Worm (Caenorhabditis elegans): Measurements from ENCODE around the gene ugt-44.

The ugt-44 gene

ce11 chrIV:10436401-10436800 is 33.1 kb upstream of the ugt-44 start, which contains the start of gene ins-1:
Gene ins-1 (plus strand): TSS chrIV:10436701.
- TF ChIP-seq hmg-4 (GFP tag; optimal IDR thresholded peaks at IDR 0.05) = no peak

- TF ChIP-seq B0310.2 (tag; optimal IDR thresholded peaks at IDR 0.05) (no peak), hmbx-1 (tag; optimal IDR thresholded peaks at IDR 0.05) (no peak), ceh-13 (GFP tag; optimal IDR thresholded peaks at IDR 0.05) (no peak), scrt-1 (GFP tag; IDR thresholded peaks at IDR 0.05) (no peak), hnd-1 (tag; optimal IDR thresholded peaks at IDR 0.05) (no peak), tbx-37 (GFP tag; conservative IDR thresholded peaks at IDR 0.05) (no peak), hmg-4 (GFP tag; optimal IDR thresholded peaks at IDR 0.05) (no peak), pes-1 (GFP tag; IDR thresholded peaks at IDR 0.05) (no peak), sea-1 (GFP tag; conservative IDR thresholded peaks at IDR 0.05) (no peak), ceh-36 (tag; optimal IDR thresholded peaks at IDR 0.05) (no peak), flt-1 (GFP tag; IDR thresholded peaks at IDR 0.05) (no peak), F13C5.2 (tag; optimal IDR thresholded peaks at IDR 0.05) (no peak)
Measured at ce11 chrIV:10437114-10437513, 32.4 kb upstream of the ugt-44 start.

ce11 chrIV:10438901-10439300 is 30.6 kb upstream of the ugt-44 start, which contains the start of gene F13B12.3:
Gene F13B12.3 (plus strand): TSS chrIV:10439123.
- TF ChIP-seq ama-1 (optimal IDR thresholded peaks at IDR 0.05) = no peak
- no peak for TF ChIP-seq tbx-11 (GFP tag; IDR thresholded peaks at IDR 0.05)
- TF ChIP-seq pes-1 (GFP tag; IDR thresholded peaks at IDR 0.05) = no peak
- TF ChIP-seq tbx-37 (GFP tag; conservative IDR thresholded peaks at IDR 0.05) = no peak
- no peak for TF ChIP-seq F13C5.2 (tag; optimal IDR thresholded peaks at IDR 0.05)

DNA sequence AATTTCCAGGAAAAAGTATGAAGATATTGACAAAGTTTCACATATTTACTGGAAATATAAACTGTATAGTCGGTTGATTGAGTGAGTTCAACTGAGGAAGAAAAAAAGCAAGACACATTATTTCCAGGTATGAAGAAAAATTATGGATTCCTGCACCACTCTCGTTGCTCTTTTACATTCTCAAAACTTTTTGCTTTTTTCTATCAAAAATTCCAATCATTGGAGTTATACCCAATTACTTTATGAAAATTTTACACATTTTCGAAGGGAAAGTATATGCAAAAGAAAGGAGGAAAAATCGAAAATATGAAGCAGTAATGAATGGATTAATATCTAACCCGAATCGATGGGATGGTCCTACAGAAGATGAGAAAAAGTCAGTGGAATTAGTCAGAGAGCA is 26.6 kb upstream of the ugt-44 start:
- no peak for TF ChIP-seq tbx-11 (GFP tag; IDR thresholded peaks at IDR 0.05)
- no peak for TF ChIP-seq flt-1 (GFP tag; IDR thresholded peaks at IDR 0.05)
- no peak for TF ChIP-seq ceh-36 (tag; optimal IDR thresholded peaks at IDR 0.05)
- no peak for TF ChIP-seq ets-7 (tag; optimal IDR thresholded peaks at IDR 0.05)
- no peak for TF ChIP-seq ama-1 (optimal IDR thresholded peaks at IDR 0.05)
- TF ChIP-seq scrt-1 (GFP tag; IDR thresholded peaks at IDR 0.05) = no peak

ce11 chrIV:10443510-10443909 is 26.0 kb upstream of the ugt-44 start, which contains the start of gene F13B12.7:
Gene F13B12.7 (plus strand): TSS chrIV:10443810.
- no peak for TF ChIP-seq scrt-1 (GFP tag; IDR thresholded peaks at IDR 0.05)
- TF ChIP-seq ceh-13 (GFP tag; optimal IDR thresholded peaks at IDR 0.05) = no peak
- TF ChIP-seq ama-1 (optimal IDR thresholded peaks at IDR 0.05) = no peak
- no peak for TF ChIP-seq hmbx-1 (tag; optimal IDR thresholded peaks at IDR 0.05)
- no peak for TF ChIP-seq B0310.2 (tag; optimal IDR thresholded peaks at IDR 0.05)
- no peak for TF ChIP-seq flt-1 (GFP tag; IDR thresholded peaks at IDR 0.05)

ce11 chrIV:10449799-10450198 is 19.7 kb upstream of the ugt-44 start, which contains the start of gene F13B12.4:
Gene F13B12.4 (minus strand): TSS chrIV:10449899.
- TF ChIP-seq scrt-1 (GFP tag; IDR thresholded peaks at IDR 0.05) = no peak
- TF ChIP-seq sea-1 (GFP tag; conservative IDR thresholded peaks at IDR 0.05) = no peak
- no peak for TF ChIP-seq tra-4 (tag; optimal IDR thresholded peaks at IDR 0.05)
- no peak for TF ChIP-seq pes-1 (GFP tag; IDR thresholded peaks at IDR 0.05)
- no peak for TF ChIP-seq F13C5.2 (tag; optimal IDR thresholded peaks at IDR 0.05)
- no peak for TF ChIP-seq tbx-11 (GFP tag; IDR thresholded peaks at IDR 0.05)
- no peak for TF ChIP-seq flt-1 (GFP tag; IDR thresholded peaks at IDR 0.05)
- no peak for TF ChIP-seq ceh-13 (GFP tag; optimal IDR thresholded peaks at IDR 0.05)
- TF ChIP-seq ets-7 (tag; optimal IDR thresholded peaks at IDR 0.05) = no peak
- no peak for TF ChIP-seq ceh-36 (tag; optimal IDR thresholded peaks at IDR 0.05)
- TF ChIP-seq ama-1 (optimal IDR thresholded peaks at IDR 0.05) = no peak
- TF ChIP-seq hmbx-1 (tag; optimal IDR thresholded peaks at IDR 0.05) = no peak
- no peak for TF ChIP-seq hmg-4 (GFP tag; optimal IDR thresholded peaks at IDR 0.05)
- no peak for TF ChIP-seq hnd-1 (tag; optimal IDR thresholded peaks at IDR 0.05)
- no peak for TF ChIP-seq aly-1 (tag; optimal IDR thresholded peaks at IDR 0.05)
- no peak for TF ChIP-seq tbx-37 (GFP tag; conservative IDR thresholded peaks at IDR 0.05)
- no peak for TF ChIP-seq B0310.2 (tag; optimal IDR thresholded peaks at IDR 0.05)

- TF ChIP-seq aly-1 (tag; optimal IDR thresholded peaks at IDR 0.05) = no peak
- TF ChIP-seq pes-1 (GFP tag; IDR thresholded peaks at IDR 0.05) = no peak
- TF ChIP-seq tbx-37 (GFP tag; conservative IDR thresholded peaks at IDR 0.05) = no peak
- no peak for TF ChIP-seq flt-1 (GFP tag; IDR thresholded peaks at IDR 0.05)
- no peak for TF ChIP-seq hmbx-1 (tag; optimal IDR thresholded peaks at IDR 0.05)
- TF ChIP-seq B0310.2 (tag; optimal IDR thresholded peaks at IDR 0.05) = no peak
- TF ChIP-seq hmg-4 (GFP tag; optimal IDR thresholded peaks at IDR 0.05) = no peak
- no peak for TF ChIP-seq ama-1 (optimal IDR thresholded peaks at IDR 0.05)
- TF ChIP-seq tra-4 (tag; optimal IDR thresholded peaks at IDR 0.05) = no peak
- TF ChIP-seq hnd-1 (tag; optimal IDR thresholded peaks at IDR 0.05) = no peak
- TF ChIP-seq scrt-1 (GFP tag; IDR thresholded peaks at IDR 0.05) = no peak
- TF ChIP-seq ceh-13 (GFP tag; optimal IDR thresholded peaks at IDR 0.05) = no peak
- TF ChIP-seq tbx-11 (GFP tag; IDR thresholded peaks at IDR 0.05) = no peak
- TF ChIP-seq ceh-36 (tag; optimal IDR thresholded peaks at IDR 0.05) = no peak
- no peak for TF ChIP-seq sea-1 (GFP tag; conservative IDR thresholded peaks at IDR 0.05)
- TF ChIP-seq F13C5.2 (tag; optimal IDR thresholded peaks at IDR 0.05) = no peak
- TF ChIP-seq ets-7 (tag; optimal IDR thresholded peaks at IDR 0.05) = no peak
Measured at ce11 chrIV:10453001-10453400, 16.5 kb upstream of the ugt-44 start, which contains the start of gene F01D4.8. Gene F01D4.8 (minus strand): TSS chrIV:10453101.

ce11 chrIV:10457137-10457536 is 12.4 kb upstream of the ugt-44 start, which contains the start of gene srb-17:
Gene srb-17 (minus strand): TSS chrIV:10457237.
- no peak for TF ChIP-seq hmbx-1 (tag; optimal IDR thresholded peaks at IDR 0.05)
- TF ChIP-seq F13C5.2 (tag; optimal IDR thresholded peaks at IDR 0.05) = no peak
- no peak for TF ChIP-seq ama-1 (optimal IDR thresholded peaks at IDR 0.05)

ce11 chrIV:10461767-10462166 is 7.8 kb upstream of the ugt-44 start, which contains the start of gene mec-3:
Gene mec-3 (minus strand): TSS chrIV:10461867.
- TF ChIP-seq ceh-36 (tag; optimal IDR thresholded peaks at IDR 0.05) (no peak), flt-1 (GFP tag; IDR thresholded peaks at IDR 0.05) (no peak), sea-1 (GFP tag; conservative IDR thresholded peaks at IDR 0.05) (no peak), hnd-1 (tag; optimal IDR thresholded peaks at IDR 0.05) (no peak), ama-1 (optimal IDR thresholded peaks at IDR 0.05) (no peak), tbx-37 (GFP tag; conservative IDR thresholded peaks at IDR 0.05) (no peak)
